Fruit fly (Drosophila melanogaster): Measurements from ENCODE around the gene mah.

Gene mah

DNA sequence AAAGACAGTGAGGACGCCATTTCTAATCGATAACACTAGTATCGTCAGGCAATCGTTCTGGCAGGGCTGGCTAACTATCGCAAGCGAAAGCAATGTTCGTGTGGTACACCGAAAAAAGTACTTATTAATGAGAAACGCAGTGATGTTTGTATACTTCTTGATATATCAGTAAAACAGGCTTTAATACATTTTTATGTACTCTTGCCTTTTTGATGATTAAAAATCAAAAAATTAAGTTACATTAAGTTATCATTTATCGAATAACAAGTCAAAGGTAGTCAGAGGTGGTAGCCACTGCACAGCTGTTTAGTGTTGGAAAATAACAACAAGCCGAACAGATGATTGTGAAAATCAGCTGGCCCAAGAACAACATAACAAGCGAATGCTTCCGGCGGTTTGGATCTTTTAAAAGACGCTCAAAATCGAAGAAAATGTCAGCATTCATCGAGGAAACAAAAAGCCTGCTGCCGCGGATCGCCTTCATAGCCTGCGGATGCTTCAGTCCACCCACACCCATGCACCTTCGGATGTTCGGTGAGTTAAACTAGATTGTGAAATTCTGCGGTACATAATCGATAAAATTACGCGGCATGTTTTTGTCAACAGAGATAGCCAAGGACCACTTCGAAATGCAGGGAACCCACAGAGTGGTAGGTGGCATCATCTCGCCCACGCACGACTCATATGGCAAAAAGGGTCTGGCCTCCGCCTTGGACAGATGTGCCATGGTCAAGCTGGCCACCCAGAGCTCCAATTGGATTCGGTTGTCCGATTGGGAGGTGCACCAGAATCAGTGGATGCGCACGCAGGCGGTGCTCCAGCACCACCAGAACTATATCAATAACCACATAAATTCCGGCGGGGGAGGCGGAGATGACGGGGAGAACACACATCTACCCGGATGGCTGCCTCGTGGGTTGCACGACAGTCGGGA lies 2.2 kb upstream of the mah start, which contains the start of the genes ssh and Nmnat (continued):
- TF ChIP-seq CG8290 (GFP tag; optimal IDR thresholded peaks at IDR 0.05) = no peak
- no peak for TF ChIP-seq CG8290 (tag; optimal IDR thresholded peaks at IDR 0.05)
- no peak for TF ChIP-seq CG12769 (tag; optimal IDR thresholded peaks at IDR 0.05)
- TF ChIP-seq CG31441 (GFP tag; IDR thresholded peaks at IDR 0.05) = 0 out of 2 replicates have a peak, but pooled peaks have one; percentile 15
- no peak for TF ChIP-seq Awh (GFP tag; IDR thresholded peaks at IDR 0.05)
- TF ChIP-seq kay (GFP tag; optimal IDR thresholded peaks at IDR 0.05) = no peak
- TF ChIP-seq esg (GFP tag; conservative IDR thresholded peaks at IDR 0.05) = no peak
- TF ChIP-seq Rx (GFP tag; IDR thresholded peaks at IDR 0.05) = no peak
- peak; percentile 41 for TF ChIP-seq pho (GFP tag; optimal IDR thresholded peaks at IDR 0.05)
- TF ChIP-seq Atf3 (GFP tag; optimal IDR thresholded peaks at IDR 0.05) = no peak
- no peak for TF ChIP-seq cato (GFP tag; optimal IDR thresholded peaks at IDR 0.05; ENCODE audit: borderline replicate concordance)
- peak; percentile 88 for TF ChIP-seq CG2116 (GFP tag; optimal IDR thresholded peaks at IDR 0.05)
- peak; percentile 11 for TF ChIP-seq CG15696 (tag; optimal IDR thresholded peaks at IDR 0.05)
- TF ChIP-seq ttk (GFP tag; IDR thresholded peaks at IDR 0.05) = no peak
- TF ChIP-seq CG7372 (GFP tag; IDR thresholded peaks at IDR 0.05) = no peak
- peak; percentile 90 for TF ChIP-seq Bgb (GFP tag; IDR thresholded peaks at IDR 0.05; ENCODE audit: partially characterized antibody)
- no peak for TF ChIP-seq Bdp1 (GFP tag; optimal IDR thresholded peaks at IDR 0.05)
- no peak for TF ChIP-seq MTF-1 (GFP tag; optimal IDR thresholded peaks at IDR 0.05; ENCODE audit: borderline replicate concordance)
- TF ChIP-seq CG31224 (GFP tag; IDR thresholded peaks at IDR 0.05) = no peak
- no peak for TF ChIP-seq ERR (GFP tag; optimal IDR thresholded peaks at IDR 0.05)
- TF ChIP-seq Hr51 (GFP tag; optimal IDR thresholded peaks at IDR 0.05) = peak in 1 of 2 experiments; percentile 1
- no peak for TF ChIP-seq CG13894 (tag; optimal IDR thresholded peaks at IDR 0.05)
- TF ChIP-seq salm (tag; optimal IDR thresholded peaks at IDR 0.05) = no peak
- TF ChIP-seq dan (GFP tag; IDR thresholded peaks at IDR 0.05) = no peak
- TF ChIP-seq aop (GFP tag; IDR thresholded peaks at IDR 0.05) = no peak
- TF ChIP-seq ap (GFP tag; IDR thresholded peaks at IDR 0.05) = no peak
- no peak for TF ChIP-seq CG11723 (GFP tag; optimal IDR thresholded peaks at IDR 0.05)
- no peak for TF ChIP-seq CG8359 (GFP tag; optimal IDR thresholded peaks at IDR 0.05; ENCODE audit: borderline replicate concordance)
- TF ChIP-seq CrebB (tag; optimal IDR thresholded peaks at IDR 0.05) = no peak
- peak; percentile 1 for TF ChIP-seq CG7987 (GFP tag; optimal IDR thresholded peaks at IDR 0.05)
- no peak for TF ChIP-seq corto (GFP tag; optimal IDR thresholded peaks at IDR 0.05)
- peak; percentile 67 for TF ChIP-seq Myb (GFP tag; optimal IDR thresholded peaks at IDR 0.05)
- TF ChIP-seq pum (GFP tag; optimal IDR thresholded peaks at IDR 0.05) = no peak
- peak; percentile 24 for TF ChIP-seq CG3995 (GFP tag; optimal IDR thresholded peaks at IDR 0.05)
- TF ChIP-seq CG3847 (GFP tag; IDR thresholded peaks at IDR 0.05) = peak; percentile 30; the same call in 1 of the 2 replicates
- TF ChIP-seq CG13775 (GFP tag; optimal IDR thresholded peaks at IDR 0.05) = peak; percentile 56
- TF ChIP-seq CG6791 (GFP tag; IDR thresholded peaks at IDR 0.05; ENCODE audit: partially characterized antibody) = peak; percentile 88
- no peak for TF ChIP-seq danr (GFP tag; IDR thresholded peaks at IDR 0.05)
- TF ChIP-seq vnd (GFP tag; IDR thresholded peaks at IDR 0.05; ENCODE audit: partially characterized antibody) = peak; percentile 91
- TF ChIP-seq GATAe (GFP tag; conservative IDR thresholded peaks at IDR 0.05) = no peak
- TF ChIP-seq CG9876 (GFP tag; optimal IDR thresholded peaks at IDR 0.05) = no peak
- TF ChIP-seq CHES-1-like (GFP tag; optimal IDR thresholded peaks at IDR 0.05) = peak; percentile 67
- TF ChIP-seq CG30403 (GFP tag; optimal IDR thresholded peaks at IDR 0.05) = peak; percentile 57
- no peak for TF ChIP-seq CG18764 (GFP tag; optimal IDR thresholded peaks at IDR 0.05)
- TF ChIP-seq CG12659 (GFP tag; optimal IDR thresholded peaks at IDR 0.05) = peak; percentile 78
- no peak for TF ChIP-seq stc (GFP tag; IDR thresholded peaks at IDR 0.05)
- TF ChIP-seq Dad (GFP tag; optimal IDR thresholded peaks at IDR 0.05) = peak; percentile 21
- TF ChIP-seq Opbp (GFP tag; IDR thresholded peaks at IDR 0.05; ENCODE audit: partially characterized antibody) = peak; percentile 80
- peak; percentile 2 for TF ChIP-seq slp2 (GFP tag; optimal IDR thresholded peaks at IDR 0.05)
- TF ChIP-seq CTCF (GFP tag; optimal IDR thresholded peaks at IDR 0.05) = no peak

Measured in whole organism, embryonic.